Worm (Caenorhabditis elegans) whole organism, mixed stage, embryonic: Measurements from ENCODE around the gene hlh-34.

Experiments
- M03D4.4 ChIP-seq: sonication (generic microtip); optimal IDR thresholded peaks from 2 replicates; lab custom pipeline; 2017; ENCODE audit warnings: mild to moderate bottlenecking, missing genetic modification characterization, missing compliant biosample characterization
- bed-3 ChIP-seq: fragments of 200-800 bp; sonication (Bioruptor generic); optimal IDR thresholded peaks from 3 replicates; lab custom pipeline; 2018; ENCODE audit warnings: mild to moderate bottlenecking, missing genetic modification characterization, moderate library complexity, missing compliant biosample characterization
- ceh-39 ChIP-seq: fragments of 150-350 bp; optimal IDR thresholded peaks from 2 replicates; lab custom pipeline; 2014; ENCODE audit warnings: missing biosample characterization, missing genetic modification characterization
- ceh-43 ChIP-seq: fragments of 200-800 bp; sonication (Bioruptor generic); optimal IDR thresholded peaks from 2 replicates; lab custom pipeline; 2018; ENCODE audit warnings: mild to moderate bottlenecking, missing genetic modification characterization, moderate library complexity, missing compliant biosample characterization
- ceh-83 ChIP-seq: fragments of 200-800 bp; sonication (Bioruptor generic); optimal IDR thresholded peaks from 2 replicates; lab custom pipeline; 2018; ENCODE audit warnings: mild to moderate bottlenecking, missing genetic modification characterization, missing compliant biosample characterization
- ces-1 ChIP-seq: fragments of 150-350 bp; optimal IDR thresholded peaks from 2 replicates; lab custom pipeline; 2014; ENCODE audit warnings: missing biosample characterization, missing genetic modification reagents, missing genetic modification characterization
- drap-1 ChIP-seq: fragments of 200-800 bp; sonication (Bioruptor generic); optimal IDR thresholded peaks from 3 replicates; lab custom pipeline; 2018; ENCODE audit warnings: mild to moderate bottlenecking, missing genetic modification characterization, missing compliant biosample characterization
- elt-1 ChIP-seq: sonication (generic microtip); optimal IDR thresholded peaks from 2 replicates; lab custom pipeline; 2017; ENCODE audit warnings: missing genetic modification characterization, mild to moderate bottlenecking, missing compliant biosample characterization, antibody characterized with exemption, moderate library complexity, borderline replicate concordance; ENCODE audit not compliant: insufficient read depth
- elt-3 ChIP-seq: fragments of 150-350 bp; optimal IDR thresholded peaks from 2 replicates; lab custom pipeline; 2014; ENCODE audit warnings: missing biosample characterization, missing genetic modification characterization
- flh-1 ChIP-seq: fragments of 200-800 bp; sonication (Bioruptor generic); optimal IDR thresholded peaks from 2 replicates; lab custom pipeline; 2018; ENCODE audit warnings: mild to moderate bottlenecking, missing genetic modification characterization, moderate library complexity, missing compliant biosample characterization
- ham-2 ChIP-seq: fragments of 200-800 bp; sonication (Bioruptor generic); optimal IDR thresholded peaks from 2 replicates; lab custom pipeline; 2018; ENCODE audit warnings: mild to moderate bottlenecking, missing genetic modification characterization, missing compliant biosample characterization
- hlh-1 ChIP-seq: fragments of 150-350 bp; optimal IDR thresholded peaks from 2 replicates; lab custom pipeline; 2014; ENCODE audit warnings: missing biosample characterization, missing genetic modification reagents, missing genetic modification characterization
- lin-13 ChIP-seq: fragments of 150-350 bp; optimal IDR thresholded peaks from 2 replicates; lab custom pipeline; 2014; ENCODE audit warnings: missing biosample characterization, missing genetic modification characterization
- lin-32 ChIP-seq: fragments of 200-800 bp; sonication (Bioruptor generic); optimal IDR thresholded peaks from 2 replicates; lab custom pipeline; 2018; ENCODE audit warnings: mild to moderate bottlenecking, missing genetic modification characterization, missing compliant biosample characterization
- lsy-2 ChIP-seq: fragments of 150-350 bp; optimal IDR thresholded peaks from 2 replicates; lab custom pipeline; 2014; ENCODE audit warnings: missing biosample characterization, missing genetic modification characterization
- mab-5 ChIP-seq: fragments of 150-350 bp; optimal IDR thresholded peaks from 2 replicates; lab custom pipeline; 2014; ENCODE audit warnings: missing biosample characterization, missing genetic modification characterization
- mep-1 ChIP-seq: fragments of 150-350 bp; optimal IDR thresholded peaks from 2 replicates; lab custom pipeline; 2017; ENCODE audit warnings: missing biosample characterization, missing genetic modification reagents, missing genetic modification characterization, inconsistent platforms
- mls-2 ChIP-seq: sonication (generic microtip); optimal IDR thresholded peaks from 2 replicates; lab custom pipeline; 2016; ENCODE audit warnings: mild to moderate bottlenecking, missing genetic modification characterization, moderate library complexity, missing compliant biosample characterization
- nhr-12 ChIP-seq: fragments of 150-350 bp; optimal IDR thresholded peaks from 2 replicates; lab custom pipeline; 2014; ENCODE audit warnings: missing biosample characterization, missing genetic modification characterization
- nhr-2 ChIP-seq: fragments of 150-350 bp; optimal IDR thresholded peaks from 2 replicates; lab custom pipeline; 2014; ENCODE audit warnings: missing biosample characterization, missing genetic modification characterization
- nhr-237 ChIP-seq: fragments of 150-350 bp; optimal IDR thresholded peaks from 2 replicates; lab custom pipeline; 2014; ENCODE audit warnings: missing biosample characterization, missing genetic modification characterization
- nhr-28 ChIP-seq: fragments of 150-350 bp; optimal IDR thresholded peaks from 2 replicates; lab custom pipeline; 2014; ENCODE audit warnings: missing biosample characterization, missing genetic modification characterization
- nhr-76 ChIP-seq: sonication (generic microtip); optimal IDR thresholded peaks from 2 replicates; lab custom pipeline; 2017; ENCODE audit warnings: missing biosample characterization, missing genetic modification characterization
- pha-4 ChIP-seq: fragments of 150-350 bp; optimal IDR thresholded peaks from 2 replicates; lab custom pipeline; 2018; ENCODE audit warnings: missing biosample characterization, missing genetic modification reagents, missing genetic modification characterization
- snpc-4 ChIP-seq: fragments of 150-350 bp; optimal IDR thresholded peaks from 2 replicates; lab custom pipeline; 2014; ENCODE audit warnings: missing biosample characterization, missing genetic modification characterization
- sptf-1 ChIP-seq: sonication (generic microtip); optimal IDR thresholded peaks from 2 replicates; lab custom pipeline; 2017; ENCODE audit warnings: mild to moderate bottlenecking, missing genetic modification characterization, moderate library complexity, missing compliant biosample characterization
- tbx-8 ChIP-seq: fragments of 200-800 bp; sonication (Bioruptor generic); optimal IDR thresholded peaks from 2 replicates; lab custom pipeline; 2018; ENCODE audit warnings: mild to moderate bottlenecking, missing genetic modification characterization, moderate library complexity, missing compliant biosample characterization
- unc-120 ChIP-seq: sonication (generic microtip); optimal IDR thresholded peaks from 2 replicates; lab custom pipeline; 2017; ENCODE audit warnings: missing genetic modification characterization, missing compliant biosample characterization; ENCODE audit not compliant: poor library complexity, severe bottlenecking
- unc-39 ChIP-seq: fragments of 150-350 bp; optimal IDR thresholded peaks from 2 replicates; lab custom pipeline; 2014; ENCODE audit warnings: missing biosample characterization, missing genetic modification characterization
- unc-62 ChIP-seq: fragments of 150-350 bp; optimal IDR thresholded peaks from 2 replicates; lab custom pipeline; 2014; ENCODE audit warnings: missing biosample characterization, missing genetic modification reagents, missing genetic modification characterization
- zip-8 ChIP-seq: fragments of 150-350 bp; optimal IDR thresholded peaks from 2 replicates; lab custom pipeline; 2014; ENCODE audit warnings: missing biosample characterization, missing genetic modification characterization
- ztf-11 ChIP-seq: fragments of 150-350 bp; optimal IDR thresholded peaks from 2 replicates; lab custom pipeline; 2014; ENCODE audit warnings: missing biosample characterization, missing genetic modification characterization

Gene hlh-34

ce11 chrV:13678542-13678941 is 28.7 kb downstream of the hlh-34 start, which contains the start of the genes tag-65 and ccz-1:
tag-65 (minus strand) TSS chrV:13678587.
ccz-1 (plus strand) TSS chrV:13678875.
- TF ChIP-seq flh-1 (GFP tag; lab: Kevin White, UChicago): no peak
- TF ChIP-seq ceh-83 (GFP tag; lab: Kevin White, UChicago): peak; percentile 34
- no peak for TF ChIP-seq zip-8
- no peak for TF ChIP-seq elt-3
- TF ChIP-seq bed-3 (GFP tag; lab: Kevin White, UChicago): no peak
- peak; percentile 78 for TF ChIP-seq nhr-237 (tag; lab: Kevin White, UChicago)
- TF ChIP-seq nhr-12 (tag; lab: Kevin White, UChicago): no peak
- no peak for TF ChIP-seq ztf-11 (tag; lab: Kevin White, UChicago)
- peak; percentile 22 for TF ChIP-seq mab-5 (tag; lab: Kevin White, UChicago)
- no peak for TF ChIP-seq lin-32
- peak; percentile 60 for TF ChIP-seq sptf-1 (tag; lab: Kevin White, UChicago)
- TF ChIP-seq hlh-1: peak; percentile 36
- peak; percentile 85 for TF ChIP-seq ces-1
- peak; percentile 4 for TF ChIP-seq nhr-2 (tag; lab: Kevin White, UChicago)
- TF ChIP-seq snpc-4 (tag; lab: Kevin White, UChicago): no peak
- peak; percentile 60 for TF ChIP-seq unc-62 (GFP tag; lab: Kevin White, UChicago)
- peak; percentile 90 for TF ChIP-seq pha-4
- peak; percentile 66 for TF ChIP-seq lin-13 (tag; lab: Kevin White, UChicago)
- no peak for TF ChIP-seq ham-2 (GFP tag; lab: Kevin White, UChicago)
- TF ChIP-seq elt-1 (tag; lab: Kevin White, UChicago): no peak
- peak; percentile 74 for TF ChIP-seq mep-1 (tag; lab: Kevin White, UChicago)
- TF ChIP-seq unc-39 (tag; lab: Kevin White, UChicago): no peak
- TF ChIP-seq M03D4.4 (tag; lab: Kevin White, UChicago): no peak
- no peak for TF ChIP-seq unc-120 (tag; lab: Kevin White, UChicago)
- peak; percentile 74 for TF ChIP-seq lsy-2 (tag; lab: Kevin White, UChicago)

- TF ChIP-seq M03D4.4 (tag; lab: Kevin White, UChicago): no peak
- TF ChIP-seq elt-1 (tag; lab: Kevin White, UChicago): no peak
Measured at ce11 chrV:13671911-13672639, 35.1 kb downstream of the hlh-34 start, which contains the start of the genes mip-2 and F58G11.4. mip-2 (minus strand) TSS chrV:13671958. F58G11.4 (plus strand) TSS chrV:13672589.

DNA sequence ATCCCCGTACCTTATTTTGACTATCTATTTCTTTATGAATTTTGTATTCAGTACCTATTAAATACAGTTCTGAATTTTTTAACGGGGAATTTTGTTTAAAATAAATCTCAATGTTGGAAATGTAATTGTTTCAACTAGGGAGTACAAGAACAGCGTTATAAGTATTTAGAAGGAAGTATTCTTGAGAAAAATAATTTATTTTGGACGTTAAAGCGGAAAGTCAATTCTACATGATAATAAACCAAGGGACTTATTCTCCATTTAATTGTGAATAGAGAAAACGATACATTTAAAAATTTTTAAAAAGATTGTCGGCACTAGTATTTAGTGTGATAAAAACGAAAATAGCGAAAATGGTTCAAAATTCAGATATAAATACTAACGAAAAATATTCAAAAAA is 38.0 kb downstream of the hlh-34 start:
- TF ChIP-seq lin-13 (tag; lab: Kevin White, UChicago) (no peak), tbx-8 (no peak), snpc-4 (tag; lab: Kevin White, UChicago) (no peak), mls-2 (tag; lab: Kevin White, UChicago) (no peak), ces-1 (no peak), elt-3 (no peak), nhr-237 (tag; lab: Kevin White, UChicago) (no peak), lsy-2 (tag; lab: Kevin White, UChicago) (no peak), bed-3 (GFP tag; lab: Kevin White, UChicago) (no peak), mep-1 (tag; lab: Kevin White, UChicago) (no peak), M03D4.4 (tag; lab: Kevin White, UChicago) (no peak), ceh-43 (no peak), nhr-28 (tag; lab: Kevin White, UChicago) (no peak), ztf-11 (tag; lab: Kevin White, UChicago) (no peak)

ce11 chrV:13668337-13668736 is 38.9 kb downstream of the hlh-34 start:
- TF ChIP-seq ceh-43 (no peak), M03D4.4 (tag; lab: Kevin White, UChicago) (no peak), sptf-1 (tag; lab: Kevin White, UChicago) (peak; percentile 13)

DNA sequence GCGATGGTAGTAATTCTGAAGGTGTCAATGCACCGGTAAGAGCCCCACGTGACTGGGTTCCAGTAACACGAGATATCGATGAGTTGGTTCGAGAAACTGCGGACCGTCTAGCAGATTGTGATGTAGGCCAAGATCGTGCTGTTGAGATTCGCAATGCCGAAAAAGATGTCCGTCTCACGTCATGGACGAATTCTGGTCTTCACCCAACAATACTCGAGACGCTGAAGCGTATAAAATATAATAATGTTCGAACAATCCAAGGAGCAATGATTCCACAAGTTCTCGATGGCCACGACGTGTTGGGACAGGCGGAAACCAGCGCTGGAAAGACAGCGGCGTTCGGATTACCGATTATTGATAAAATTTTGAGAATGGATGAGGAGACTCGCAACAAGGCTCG is 40.7 kb downstream of the hlh-34 start:
- TF ChIP-seq nhr-2 (tag; lab: Kevin White, UChicago) (no peak), unc-62 (GFP tag; lab: Kevin White, UChicago) (no peak), mep-1 (tag; lab: Kevin White, UChicago) (no peak), lin-13 (tag; lab: Kevin White, UChicago) (no peak), ham-2 (GFP tag; lab: Kevin White, UChicago) (no peak), lsy-2 (tag; lab: Kevin White, UChicago) (no peak), drap-1 (GFP tag; lab: Kevin White, UChicago) (no peak), flh-1 (GFP tag; lab: Kevin White, UChicago) (no peak), ztf-11 (tag; lab: Kevin White, UChicago) (no peak), ceh-83 (GFP tag; lab: Kevin White, UChicago) (no peak), ceh-39 (tag; lab: Kevin White, UChicago) (no peak), elt-1 (tag; lab: Kevin White, UChicago) (no peak), ceh-43 (no peak), unc-120 (tag; lab: Kevin White, UChicago) (no peak), nhr-12 (tag; lab: Kevin White, UChicago) (no peak), lin-32 (no peak), nhr-76 (tag; lab: Kevin White, UChicago) (no peak)
